Fruit fly (Drosophila melanogaster) whole organism, embryonic: Measurements from ENCODE around the gene Alg9.
A peak's percentile ranks its signal among the peaks of the same experiment; 100 is the strongest.

ENCODE experiments used
- CG11560 ChIP-seq: fragments of 200-800 bp; sonication (Bioruptor generic); IDR thresholded peaks from 3 replicates; pipeline ENCODE4 v1.3.6; 2022; ENCODE audit warnings: missing biosample characterization, missing genetic modification characterization
- CG11696 ChIP-seq: fragments of 200-800 bp; sonication (Bioruptor generic); IDR thresholded peaks from 2 replicates; pipeline ENCODE4 v1.3.6; 2022; ENCODE audit warnings: missing biosample characterization, missing genetic modification characterization
- CG11723 ChIP-seq: fragments of 200-800 bp; sonication (Bioruptor generic); optimal IDR thresholded peaks from 2 replicates; lab custom pipeline; 2017; ENCODE audit warnings: missing biosample characterization, mild to moderate bottlenecking, missing genetic modification characterization
- CG12071 ChIP-seq: fragments of 200-800 bp; sonication (Bioruptor generic); optimal IDR thresholded peaks from 3 replicates; lab custom pipeline; 2018; ENCODE audit warnings: missing biosample characterization, mild to moderate bottlenecking, missing genetic modification characterization
- CG1233 ChIP-seq: fragments of 200-800 bp; sonication (Bioruptor generic); optimal IDR thresholded peaks from 4 replicates; lab custom pipeline; 2018; ENCODE audit warnings: missing biosample characterization, mild to moderate bottlenecking, missing genetic modification characterization
- CG12659 ChIP-seq: fragments of 200-800 bp; sonication (Bioruptor generic); optimal IDR thresholded peaks from 3 replicates; lab custom pipeline; 2017; ENCODE audit warnings: mild to moderate bottlenecking, missing biosample characterization, missing genetic modification reagents, missing genetic modification characterization
- CG12942 ChIP-seq: fragments of 200-800 bp; sonication (Bioruptor generic); optimal IDR thresholded peaks from 3 replicates; lab custom pipeline; 2016; ENCODE audit warnings: missing biosample characterization, missing genetic modification characterization
- CG15479 ChIP-seq: fragments of 200-800 bp; sonication (Bioruptor generic); optimal IDR thresholded peaks from 3 replicates; lab custom pipeline; 2019; ENCODE audit warnings: missing biosample characterization, mild to moderate bottlenecking, missing genetic modification characterization, moderate library complexity
- CG16813 ChIP-seq: fragments of 200-800 bp; sonication (Bioruptor generic); IDR thresholded peaks from 3 replicates; pipeline ENCODE4 v1.3.6; 2022; ENCODE audit warnings: missing biosample characterization, missing genetic modification characterization; ENCODE audit not compliant: partially characterized antibody
- CG18262 ChIP-seq: fragments of 200-800 bp; optimal IDR thresholded peaks from 3 replicates; lab custom pipeline; 2019; ENCODE audit warnings: missing biosample characterization, mild to moderate bottlenecking, missing genetic modification characterization, moderate library complexity
- CG3281 ChIP-seq: fragments of 200-800 bp; sonication (Bioruptor generic); optimal IDR thresholded peaks from 3 replicates; lab custom pipeline; 2017; ENCODE audit warnings: missing biosample characterization, mild to moderate bottlenecking, missing genetic modification characterization
- CG33213 ChIP-seq: fragments of 200-800 bp; sonication (Bioruptor generic); optimal IDR thresholded peaks from 3 replicates; lab custom pipeline; 2016; ENCODE audit warnings: missing biosample characterization, missing genetic modification characterization
- CG34224 ChIP-seq: fragments of 200-800 bp; sonication (Bioruptor generic); IDR thresholded peaks from 3 replicates; pipeline ENCODE4 v1.3.6; 2022; ENCODE audit warnings: missing biosample characterization, missing genetic modification characterization; ENCODE audit not compliant: partially characterized antibody
- CG34376 ChIP-seq: fragments of 200-800 bp; sonication (Bioruptor generic); optimal IDR thresholded peaks from 2 replicates; lab custom pipeline; 2018; ENCODE audit warnings: missing biosample characterization, mild to moderate bottlenecking, missing genetic modification characterization
- CG4707 ChIP-seq: fragments of 200-800 bp; sonication (Bioruptor generic); optimal IDR thresholded peaks from 2 replicates; lab custom pipeline; 2018; ENCODE audit warnings: missing biosample characterization, mild to moderate bottlenecking, missing genetic modification characterization, moderate library complexity
- CG4854 ChIP-seq: fragments of 200-800 bp; sonication (Bioruptor generic); optimal IDR thresholded peaks from 2 replicates; lab custom pipeline; 2016; ENCODE audit warnings: missing biosample characterization, missing genetic modification characterization, inconsistent platforms
- CG6654 ChIP-seq: fragments of 200-800 bp; sonication (Bioruptor generic); optimal IDR thresholded peaks from 2 replicates; lab custom pipeline; 2017; ENCODE audit warnings: missing biosample characterization, mild to moderate bottlenecking, missing genetic modification characterization
- CG8089 ChIP-seq: fragments of 200-800 bp; sonication (Bioruptor generic); optimal IDR thresholded peaks from 3 replicates; lab custom pipeline; 2016; ENCODE audit warnings: missing biosample characterization, missing genetic modification characterization
- CG8290 ChIP-seq, 3 experiments: fragments of 200-800 bp; sonication (Bioruptor generic); optimal IDR thresholded peaks; 2 replicates each; lab custom pipeline; 2016 to 2019; ENCODE audit warnings: missing biosample characterization in 3 of 3, missing genetic modification characterization in 3 of 3, mild to moderate bottlenecking in 2 of 3, moderate library complexity in 1 of 3
- CG8944 ChIP-seq: fragments of 200-800 bp; sonication (Bioruptor generic); optimal IDR thresholded peaks from 3 replicates; lab custom pipeline; 2016; ENCODE audit warnings: missing biosample characterization, missing genetic modification characterization
- CTCF ChIP-seq: fragments of 200-800 bp; sonication (Bioruptor generic); optimal IDR thresholded peaks from 2 replicates; lab custom pipeline; 2017; ENCODE audit warnings: missing biosample characterization, mild to moderate bottlenecking, missing genetic modification characterization, moderate library complexity
- Camta ChIP-seq: fragments of 200-800 bp; sonication (Bioruptor generic); optimal IDR thresholded peaks from 2 replicates; lab custom pipeline; 2016; ENCODE audit warnings: missing biosample characterization, missing genetic modification characterization
- CoRest ChIP-seq: fragments of 200-800 bp; sonication (Bioruptor generic); optimal IDR thresholded peaks from 3 replicates; lab custom pipeline; 2018; ENCODE audit warnings: missing biosample characterization, mild to moderate bottlenecking, missing genetic modification characterization, moderate library complexity
- Eip74EF ChIP-seq, 2 experiments: fragments of 200-800 bp in 1 of 2; fragments of >200 bp in 1 of 2; sonication (Bioruptor generic) in 1 of 2; optimal IDR thresholded peaks; 2 replicates each; lab custom pipeline; 2017 to 2019; ENCODE audit warnings: missing biosample characterization in 2 of 2, missing genetic modification characterization in 2 of 2, mild to moderate bottlenecking in 1 of 2, moderate library complexity in 1 of 2
- Fer2 ChIP-seq: fragments of 200-800 bp; sonication (Bioruptor generic); optimal IDR thresholded peaks from 2 replicates; lab custom pipeline; 2018; ENCODE audit warnings: missing biosample characterization, mild to moderate bottlenecking, missing genetic modification characterization, moderate library complexity
- HmgD ChIP-seq: fragments of 200-800 bp; sonication (Bioruptor generic); optimal IDR thresholded peaks from 3 replicates; lab custom pipeline; 2016; ENCODE audit warnings: missing biosample characterization, missing genetic modification characterization
- Kr ChIP-seq: fragments of 200-800 bp; sonication (Bioruptor generic); optimal IDR thresholded peaks from 2 replicates; lab custom pipeline; 2017; ENCODE audit warnings: missing biosample characterization, mild to moderate bottlenecking, missing genetic modification characterization
- NFAT ChIP-seq: fragments of 200-800 bp; sonication (Bioruptor generic); IDR thresholded peaks from 2 replicates; pipeline ENCODE4 v1.3.6; 2022; ENCODE audit warnings: missing biosample characterization, missing genetic modification characterization
- Ptx1 ChIP-seq: fragments of 200-800 bp; sonication (Bioruptor generic); IDR thresholded peaks from 2 replicates; pipeline ENCODE4 v1.3.6; 2022; ENCODE audit warnings: missing biosample characterization, missing genetic modification characterization
- Six4 ChIP-seq: fragments of 200-800 bp; sonication (Bioruptor generic); optimal IDR thresholded peaks from 2 replicates; lab custom pipeline; 2016; ENCODE audit warnings: missing biosample characterization, missing genetic modification characterization
- Sry-δ ChIP-seq: fragments of 200-800 bp; sonication (Bioruptor generic); optimal IDR thresholded peaks from 2 replicates; lab custom pipeline; 2016; ENCODE audit warnings: missing biosample characterization, missing genetic modification characterization
- TFAM ChIP-seq: fragments of 200-800 bp; sonication (Bioruptor generic); optimal IDR thresholded peaks from 2 replicates; lab custom pipeline; 2017; ENCODE audit warnings: missing biosample characterization, missing genetic modification characterization, inconsistent platforms
- ab ChIP-seq: fragments of 200-800 bp; sonication (Bioruptor generic); optimal IDR thresholded peaks from 2 replicates; lab custom pipeline; 2016; ENCODE audit warnings: missing biosample characterization, missing genetic modification characterization
- ac ChIP-seq: fragments of 200-800 bp; sonication (Bioruptor generic); optimal IDR thresholded peaks from 3 replicates; lab custom pipeline; 2017; ENCODE audit warnings: missing biosample characterization, mild to moderate bottlenecking, missing genetic modification characterization
- ap ChIP-seq: fragments of 200-800 bp; sonication (Bioruptor generic); IDR thresholded peaks from 2 replicates; pipeline ENCODE4 v1.3.6; 2022; ENCODE audit warnings: missing biosample characterization, missing genetic modification characterization
- ato ChIP-seq: fragments of 200-800 bp; sonication (Bioruptor generic); IDR thresholded peaks from 2 replicates; pipeline ENCODE4 v1.3.6; 2022; ENCODE audit warnings: missing biosample characterization, missing genetic modification characterization; ENCODE audit not compliant: partially characterized antibody
- br ChIP-seq: fragments of >200 bp; optimal IDR thresholded peaks from 2 replicates; lab custom pipeline; 2017
- cwo ChIP-seq: fragments of 200-800 bp; sonication (Bioruptor generic); optimal IDR thresholded peaks from 3 replicates; lab custom pipeline; 2017; ENCODE audit warnings: missing biosample characterization, missing genetic modification characterization, mild to moderate bottlenecking, moderate library complexity, missing genetic modification reagents
- eve ChIP-seq, 2 experiments: fragments of >200 bp; optimal IDR thresholded peaks; 2 replicates each; lab custom pipeline; 2017; ENCODE audit warnings: missing biosample characterization in 2 of 2, missing genetic modification characterization in 2 of 2
- exex ChIP-seq: fragments of 200-800 bp; sonication (Bioruptor generic); optimal IDR thresholded peaks from 4 replicates; lab custom pipeline; 2018; ENCODE audit warnings: missing biosample characterization, mild to moderate bottlenecking, missing genetic modification characterization, moderate library complexity
- gro ChIP-seq: fragments of 200-800 bp; sonication (Bioruptor generic); optimal IDR thresholded peaks from 2 replicates; lab custom pipeline; 2016; ENCODE audit warnings: missing biosample characterization, missing genetic modification characterization
- her ChIP-seq: fragments of 200-800 bp; sonication (Bioruptor generic); optimal IDR thresholded peaks from 2 replicates; lab custom pipeline; 2016; ENCODE audit warnings: missing biosample characterization, missing genetic modification characterization
- mam ChIP-seq: fragments of 200-800 bp; sonication (Bioruptor generic); optimal IDR thresholded peaks from 3 replicates; lab custom pipeline; 2016; ENCODE audit warnings: missing biosample characterization, missing genetic modification characterization
- nerfin-1 ChIP-seq: fragments of 200-800 bp; sonication (Bioruptor generic); optimal IDR thresholded peaks from 3 replicates; lab custom pipeline; 2019; ENCODE audit warnings: missing biosample characterization, mild to moderate bottlenecking, missing genetic modification characterization, moderate library complexity
- pb ChIP-seq: fragments of 200-800 bp; sonication (Bioruptor generic); optimal IDR thresholded peaks from 3 replicates; lab custom pipeline; 2016; ENCODE audit warnings: missing biosample characterization, missing genetic modification characterization
- psq ChIP-seq: fragments of 200-800 bp; sonication (Bioruptor generic); optimal IDR thresholded peaks from 2 replicates; lab custom pipeline; 2017; ENCODE audit warnings: missing biosample characterization, missing genetic modification characterization
- pum ChIP-seq: fragments of 200-800 bp; sonication (Bioruptor generic); optimal IDR thresholded peaks from 2 replicates; lab custom pipeline; 2016; ENCODE audit warnings: missing biosample characterization, missing genetic modification characterization
- seq ChIP-seq: fragments of 200-800 bp; sonication (Bioruptor generic); IDR thresholded peaks from 2 replicates; pipeline ENCODE4 v1.3.6; 2022; ENCODE audit warnings: missing biosample characterization, missing genetic modification characterization
- tap ChIP-seq: fragments of 200-800 bp; optimal IDR thresholded peaks from 3 replicates; lab custom pipeline; 2019; ENCODE audit warnings: missing biosample characterization, mild to moderate bottlenecking, missing genetic modification characterization, moderate library complexity
- z ChIP-seq: fragments of 200-800 bp; sonication (Bioruptor generic); IDR thresholded peaks from 3 replicates; pipeline ENCODE4 v1.3.6; 2022; ENCODE audit warnings: missing biosample characterization, missing genetic modification characterization
- zen2 ChIP-seq: fragments of 200-800 bp; sonication (Bioruptor generic); IDR thresholded peaks from 3 replicates; pipeline ENCODE4 v1.3.6; 2022; ENCODE audit warnings: missing biosample characterization, missing genetic modification characterization; ENCODE audit not compliant: partially characterized antibody

Alg9 gene

DNA sequence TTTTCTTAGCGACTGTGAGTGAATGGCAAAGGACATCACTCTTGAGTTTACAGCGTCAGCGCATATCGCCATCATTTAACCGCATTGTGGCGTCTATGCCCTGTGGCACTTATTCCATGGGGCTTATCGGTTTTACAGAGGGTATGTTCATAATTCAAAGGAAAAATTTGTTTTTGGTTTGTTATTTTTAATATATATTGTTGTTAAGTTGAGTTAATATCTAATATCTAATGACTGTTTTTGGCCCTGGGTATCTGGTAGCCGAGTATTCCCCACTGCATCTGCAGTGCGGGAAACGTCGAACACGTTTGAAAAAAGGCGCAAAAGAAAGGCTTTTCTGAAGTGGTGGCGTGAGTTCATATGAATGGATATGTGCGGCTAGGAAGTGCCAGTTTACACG is 42.9 kb upstream of the Alg9 start (continued):
- TF ChIP-seq pb (GFP tag; lab: Kevin White, UChicago) (no peak), tap (peak; percentile 19), eve (GFP tag; optimal IDR thresholded peaks at IDR 0.05; lab: Kevin White, UChicago) (no peak), Camta (GFP tag; lab: Kevin White, UChicago) (no peak), CG8944 (GFP tag; lab: Kevin White, UChicago) (no peak), psq (GFP tag; lab: Kevin White, UChicago) (peak; percentile 25), CG15479 (GFP tag; lab: Kevin White, UChicago) (peak; percentile 42), zen2 (GFP tag; lab: Robert Waterston, UW) (no peak), nerfin-1 (tag; lab: Kevin White, UChicago) (no peak), TFAM (no peak), Eip74EF (GFP tag; optimal IDR thresholded peaks at IDR 0.05; lab: Kevin White, UChicago) (no peak), CG18262 (peak; percentile 80), Fer2 (tag; lab: Kevin White, UChicago) (no peak), CG6654 (GFP tag; lab: Kevin White, UChicago) (no peak), CG16813 (GFP tag; lab: Robert Waterston, UW) (peak; percentile 42; the same call in 1 of the 3 replicates), CG34376 (GFP tag; lab: Kevin White, UChicago) (no peak), pum (no peak), HmgD (GFP tag; lab: Kevin White, UChicago) (no peak), ab (no peak), ap (GFP tag; lab: Robert Waterston, UW) (peak; percentile 73), CG34224 (no peak), ac (GFP tag; lab: Kevin White, UChicago) (peak; percentile 64), Ptx1 (GFP tag; lab: Robert Waterston, UW) (peak; percentile 56; the same call in 1 of the 2 replicates), CG4854 (GFP tag; lab: Kevin White, UChicago) (no peak), CG11723 (GFP tag; lab: Kevin White, UChicago) (peak; percentile 15), cwo (GFP tag; lab: Kevin White, UChicago) (no peak), Sry-δ (no peak), br (no peak), z (GFP tag; lab: Robert Waterston, UW) (no peak), CG11696 (GFP tag; lab: Robert Waterston, UW) (peak; percentile 61), CG4707 (peak; percentile 43), Kr (GFP tag; lab: Kevin White, UChicago) (no peak), CG3281 (GFP tag; lab: Kevin White, UChicago) (no peak), mam (no peak), seq (0 out of 2 replicates have a peak, but pooled peaks have one; percentile 16), CG11560 (tag; lab: Robert Waterston, UW) (no peak; the same call in 2 of the 3 replicates), her (GFP tag; lab: Kevin White, UChicago) (no peak), CG8290 (GFP tag; optimal IDR thresholded peaks at IDR 0.05; lab: Kevin White, UChicago) (no peak), CG8290 (tag; optimal IDR thresholded peaks at IDR 0.05; lab: Kevin White, UChicago) (peak; percentile 14 to 22), CTCF (GFP tag; lab: Kevin White, UChicago) (no peak), Six4 (GFP tag; lab: Kevin White, UChicago) (peak; percentile 5), CG12659 (GFP tag; lab: Kevin White, UChicago) (peak; percentile 33), gro (GFP tag; lab: Kevin White, UChicago) (no peak), CG33213 (GFP tag; lab: Kevin White, UChicago) (peak; percentile 6), CoRest (tag; lab: Kevin White, UChicago) (peak; percentile 74), CG12942 (GFP tag; lab: Kevin White, UChicago) (peak; percentile 62), CG1233 (GFP tag; lab: Kevin White, UChicago) (peak; percentile 22), CG8089 (GFP tag; lab: Kevin White, UChicago) (peak; percentile 43), CG12071 (GFP tag; lab: Kevin White, UChicago) (no peak), NFAT (GFP tag; lab: Robert Waterston, UW) (no peak), exex (tag; lab: Kevin White, UChicago) (no peak), ato (GFP tag; lab: Robert Waterston, UW) (no peak)
